Fruit fly (Drosophila melanogaster) whole organism, embryonic: ENCODE measurements around the gene CG1738.

Experiments used
- B-H1 ChIP-seq: fragments of 200-800 bp; sonication (Bioruptor generic); IDR thresholded peaks from 3 replicates; pipeline ENCODE4 v1.3.6; 2022; ENCODE audit warnings: missing biosample characterization, missing genetic modification characterization
- BEAF-32 ChIP-seq: fragments of 200-800 bp; sonication (Bioruptor generic); optimal IDR thresholded peaks from 3 replicates; lab custom pipeline; 2017; ENCODE audit warnings: missing biosample characterization, missing genetic modification characterization, mild to moderate bottlenecking, moderate library complexity, missing genetic modification reagents
- CG10654 ChIP-seq: fragments of 200-800 bp; sonication (Bioruptor generic); optimal IDR thresholded peaks from 2 replicates; lab custom pipeline; 2016; ENCODE audit warnings: missing biosample characterization, missing genetic modification characterization
- CG10979 ChIP-seq: fragments of 200-800 bp; sonication (Bioruptor generic); optimal IDR thresholded peaks from 2 replicates; lab custom pipeline; 2018; ENCODE audit warnings: missing biosample characterization, mild to moderate bottlenecking, missing genetic modification characterization, moderate library complexity
- CG11456 ChIP-seq: fragments of 200-800 bp; sonication (Bioruptor generic); IDR thresholded peaks from 3 replicates; pipeline ENCODE4 v1.3.6; 2022; ENCODE audit warnings: missing biosample characterization, missing genetic modification characterization
- CG12104 ChIP-seq: fragments of 200-800 bp; sonication (Bioruptor generic); optimal IDR thresholded peaks from 3 replicates; lab custom pipeline; 2016; ENCODE audit warnings: missing biosample characterization, missing genetic modification characterization
- CG1233 ChIP-seq: fragments of 200-800 bp; sonication (Bioruptor generic); optimal IDR thresholded peaks from 4 replicates; lab custom pipeline; 2018; ENCODE audit warnings: missing biosample characterization, mild to moderate bottlenecking, missing genetic modification characterization
- CG13624 ChIP-seq: fragments of 200-800 bp; sonication (Bioruptor generic); optimal IDR thresholded peaks from 2 replicates; lab custom pipeline; 2016; ENCODE audit warnings: missing biosample characterization, missing genetic modification characterization
- CG14050 ChIP-seq: fragments of 200-800 bp; sonication (Bioruptor generic); IDR thresholded peaks from 3 replicates; pipeline ENCODE4 v1.3.6; 2022; ENCODE audit warnings: missing biosample characterization, missing genetic modification characterization
- CG14667 ChIP-seq: fragments of 200-800 bp; sonication (Bioruptor generic); IDR thresholded peaks from 2 replicates; pipeline ENCODE4 v1.3.6; 2022; ENCODE audit warnings: missing biosample characterization, missing genetic modification characterization
- CG17328 ChIP-seq: fragments of 200-800 bp; sonication (Bioruptor generic); IDR thresholded peaks from 2 replicates; pipeline ENCODE4 v1.3.6; 2022; ENCODE audit warnings: missing biosample characterization, missing genetic modification characterization
- CG17829 ChIP-seq: fragments of 200-800 bp; optimal IDR thresholded peaks from 2 replicates; lab custom pipeline; 2019; ENCODE audit warnings: missing biosample characterization, mild to moderate bottlenecking, missing genetic modification characterization, moderate library complexity
- CG18262 ChIP-seq: fragments of 200-800 bp; optimal IDR thresholded peaks from 3 replicates; lab custom pipeline; 2019; ENCODE audit warnings: missing biosample characterization, mild to moderate bottlenecking, missing genetic modification characterization, moderate library complexity
- CG18599 ChIP-seq: fragments of 200-800 bp; sonication (Bioruptor generic); optimal IDR thresholded peaks from 3 replicates; lab custom pipeline; 2017; ENCODE audit warnings: missing biosample characterization, missing genetic modification characterization, mild to moderate bottlenecking, moderate library complexity, missing genetic modification reagents
- CG18619 ChIP-seq: fragments of 200-800 bp; sonication (Bioruptor generic); optimal IDR thresholded peaks from 3 replicates; lab custom pipeline; 2017; ENCODE audit warnings: missing biosample characterization, mild to moderate bottlenecking, missing genetic modification characterization
- CG2116 ChIP-seq: fragments of 200-800 bp; sonication (Bioruptor generic); optimal IDR thresholded peaks from 3 replicates; lab custom pipeline; 2018; ENCODE audit warnings: missing biosample characterization, mild to moderate bottlenecking, missing genetic modification characterization
- CG31388 ChIP-seq: fragments of 200-800 bp; sonication (Bioruptor generic); optimal IDR thresholded peaks from 2 replicates; lab custom pipeline; 2016; ENCODE audit warnings: missing biosample characterization, missing genetic modification characterization
- CG31441 ChIP-seq: fragments of 200-800 bp; sonication (Bioruptor generic); IDR thresholded peaks from 2 replicates; pipeline ENCODE4 v1.3.6; 2022; ENCODE audit warnings: missing biosample characterization, missing genetic modification characterization
- CG32532 ChIP-seq: fragments of 200-800 bp; sonication (Bioruptor generic); IDR thresholded peaks from 2 replicates; pipeline ENCODE4 v1.3.6; 2022; ENCODE audit warnings: missing biosample characterization, missing genetic modification characterization
- CG3407 ChIP-seq: fragments of 200-800 bp; sonication (Bioruptor generic); optimal IDR thresholded peaks from 2 replicates; lab custom pipeline; 2018; ENCODE audit warnings: missing biosample characterization, mild to moderate bottlenecking, missing genetic modification characterization
- CG4617 ChIP-seq: fragments of 200-800 bp; sonication (Bioruptor generic); optimal IDR thresholded peaks from 3 replicates; lab custom pipeline; 2016; ENCODE audit warnings: missing biosample characterization, missing genetic modification characterization, borderline replicate concordance
- CG5953 ChIP-seq: fragments of 200-800 bp; sonication (Bioruptor generic); IDR thresholded peaks from 2 replicates; pipeline ENCODE4 v1.3.6; 2022; ENCODE audit warnings: missing biosample characterization, missing genetic modification characterization
- CG9609 ChIP-seq: fragments of 200-800 bp; sonication (Bioruptor generic); optimal IDR thresholded peaks from 3 replicates; lab custom pipeline; 2016; ENCODE audit warnings: missing biosample characterization, missing genetic modification characterization
- CG9932 ChIP-seq: fragments of 200-800 bp; sonication (Bioruptor generic); IDR thresholded peaks from 2 replicates; pipeline ENCODE4 v1.3.6; 2022; ENCODE audit warnings: missing biosample characterization, missing genetic modification characterization
- Dfd ChIP-seq, 2 experiments: fragments of >200 bp; optimal IDR thresholded peaks; 2 replicates each; lab custom pipeline; 2017; ENCODE audit warnings: missing biosample characterization in 2 of 2, missing genetic modification characterization in 2 of 2
- E2f1 ChIP-seq: fragments of 200-800 bp; sonication (Bioruptor generic); IDR thresholded peaks from 2 replicates; pipeline ENCODE4 v1.3.6; 2022; ENCODE audit warnings: missing biosample characterization, missing genetic modification characterization
- E2f2 ChIP-seq: fragments of 200-800 bp; sonication (Bioruptor generic); IDR thresholded peaks from 2 replicates; pipeline ENCODE4 v1.3.6; 2022; ENCODE audit warnings: missing biosample characterization, missing genetic modification characterization
- Fer2 ChIP-seq: fragments of 200-800 bp; sonication (Bioruptor generic); optimal IDR thresholded peaks from 2 replicates; lab custom pipeline; 2018; ENCODE audit warnings: missing biosample characterization, mild to moderate bottlenecking, missing genetic modification characterization, moderate library complexity
- HLHmδ ChIP-seq: fragments of 200-800 bp; sonication (Bioruptor generic); optimal IDR thresholded peaks from 2 replicates; lab custom pipeline; 2018; ENCODE audit warnings: missing biosample characterization, mild to moderate bottlenecking, missing genetic modification characterization, moderate library complexity
- Hey ChIP-seq: fragments of 200-800 bp; sonication (Bioruptor generic); optimal IDR thresholded peaks from 3 replicates; lab custom pipeline; 2018; ENCODE audit warnings: missing biosample characterization, mild to moderate bottlenecking, missing genetic modification characterization
- MBD-R2 ChIP-seq: fragments of 200-800 bp; sonication (Bioruptor generic); IDR thresholded peaks from 2 replicates; pipeline ENCODE4 v1.3.6; 2022; ENCODE audit warnings: missing biosample characterization, missing genetic modification characterization
- Med ChIP-seq: fragments of 200-800 bp; sonication (Bioruptor generic); peaks from one replicate; lab custom pipeline; 2016; ENCODE audit warnings: missing biosample characterization, missing genetic modification characterization, mild to moderate bottlenecking, inconsistent platforms, moderate library complexity
- Ptx1 ChIP-seq: fragments of 200-800 bp; sonication (Bioruptor generic); IDR thresholded peaks from 2 replicates; pipeline ENCODE4 v1.3.6; 2022; ENCODE audit warnings: missing biosample characterization, missing genetic modification characterization
- Taf1 ChIP-seq: fragments of 200-800 bp; sonication (Bioruptor generic); IDR thresholded peaks from 2 replicates; pipeline ENCODE4 v1.3.6; 2022; ENCODE audit warnings: missing biosample characterization, missing genetic modification characterization
- Xbp1 ChIP-seq: fragments of 200-800 bp; sonication (Bioruptor generic); optimal IDR thresholded peaks from 3 replicates; lab custom pipeline; 2016; ENCODE audit warnings: missing biosample characterization, mild to moderate bottlenecking, missing genetic modification characterization
- ap ChIP-seq: fragments of 200-800 bp; sonication (Bioruptor generic); IDR thresholded peaks from 2 replicates; pipeline ENCODE4 v1.3.6; 2022; ENCODE audit warnings: missing biosample characterization, missing genetic modification characterization
- chif ChIP-seq, 2 experiments: fragments of 200-800 bp; sonication (Bioruptor generic); optimal IDR thresholded peaks; 3 replicates each; lab custom pipeline; 2016; ENCODE audit warnings: missing biosample characterization in 2 of 2, missing genetic modification characterization in 2 of 2
- ci ChIP-seq: fragments of 200-800 bp; sonication (Bioruptor generic); IDR thresholded peaks from 3 replicates; pipeline ENCODE4 v1.3.6; 2022; ENCODE audit warnings: missing biosample characterization, missing genetic modification characterization
- grau ChIP-seq: fragments of 200-800 bp; optimal IDR thresholded peaks from 3 replicates; lab custom pipeline; 2019; ENCODE audit warnings: missing biosample characterization, mild to moderate bottlenecking, missing genetic modification characterization, moderate library complexity
- knrl ChIP-seq: fragments of 200-800 bp; sonication (Bioruptor generic); IDR thresholded peaks from 3 replicates; pipeline ENCODE4 v1.3.6; 2022; ENCODE audit warnings: missing biosample characterization, missing genetic modification characterization; ENCODE audit not compliant: partially characterized antibody
- lilli ChIP-seq: fragments of 200-800 bp; sonication (Bioruptor generic); optimal IDR thresholded peaks from 3 replicates; lab custom pipeline; 2016; ENCODE audit warnings: missing biosample characterization, missing genetic modification characterization
- row ChIP-seq: fragments of 200-800 bp; sonication (Bioruptor generic); IDR thresholded peaks from 3 replicates; pipeline ENCODE4 v1.3.6; 2022; ENCODE audit warnings: missing biosample characterization, missing genetic modification characterization
- sens ChIP-seq: fragments of 200-800 bp; sonication (Bioruptor generic); peaks from one replicate; lab custom pipeline; 2016; ENCODE audit warnings: missing biosample characterization, missing genetic modification characterization
- seq ChIP-seq: fragments of 200-800 bp; sonication (Bioruptor generic); IDR thresholded peaks from 2 replicates; pipeline ENCODE4 v1.3.6; 2022; ENCODE audit warnings: missing biosample characterization, missing genetic modification characterization
- slbo ChIP-seq: fragments of 200-800 bp; sonication (Bioruptor generic); IDR thresholded peaks from 2 replicates; pipeline ENCODE4 v1.3.6; 2022; ENCODE audit warnings: missing biosample characterization, missing genetic modification characterization
- sqz ChIP-seq: fragments of 200-800 bp; sonication (Bioruptor generic); optimal IDR thresholded peaks from 3 replicates; lab custom pipeline; 2018; ENCODE audit warnings: missing biosample characterization, mild to moderate bottlenecking, missing genetic modification characterization
- stc ChIP-seq: fragments of 200-800 bp; sonication (Bioruptor generic); IDR thresholded peaks from 2 replicates; pipeline ENCODE4 v1.3.6; 2022; ENCODE audit warnings: missing biosample characterization, missing genetic modification characterization
- tin ChIP-seq: fragments of 200-800 bp; sonication (Bioruptor generic); optimal IDR thresholded peaks from 3 replicates; lab custom pipeline; 2016; ENCODE audit warnings: missing biosample characterization, missing genetic modification characterization
- tna ChIP-seq: fragments of 200-800 bp; sonication (Bioruptor generic); IDR thresholded peaks from 2 replicates; pipeline ENCODE4 v1.3.6; 2022; ENCODE audit warnings: missing biosample characterization, missing genetic modification characterization; ENCODE audit not compliant: partially characterized antibody
- wor ChIP-seq: fragments of 200-800 bp; sonication (Bioruptor generic); IDR thresholded peaks from 2 replicates; pipeline ENCODE4 v1.3.6; 2022; ENCODE audit warnings: missing biosample characterization, missing genetic modification characterization
- yki ChIP-seq: fragments of >200 bp; optimal IDR thresholded peaks from 3 replicates; lab custom pipeline; 2018

CG1738 gene

DNA sequence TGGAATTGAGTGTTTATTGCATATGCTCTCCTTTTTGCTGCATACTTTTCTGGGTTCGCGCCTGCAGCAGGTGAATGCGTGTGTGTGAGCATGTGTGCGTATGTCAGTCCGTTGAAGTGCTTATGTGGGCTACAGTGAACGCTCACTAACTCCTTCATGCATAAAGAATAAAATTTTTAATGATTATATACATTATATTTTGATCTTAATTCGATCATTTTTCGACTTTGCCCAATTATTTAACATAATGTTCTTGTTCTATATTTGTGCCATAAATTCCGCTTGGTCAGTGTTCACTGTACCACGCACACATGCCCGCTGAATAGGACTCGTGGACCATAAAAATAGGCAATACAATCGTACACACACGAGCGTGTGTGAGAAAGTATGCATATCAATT is 21.9 kb downstream of the CG1738 start (continued):
- TF ChIP-seq Dfd (GFP tag; optimal IDR thresholded peaks at IDR 0.05; lab: Kevin White, UChicago) (peak in 1 of 2 experiments; percentile 5), CG3407 (GFP tag; lab: Kevin White, UChicago) (no peak), CG12104 (no peak), B-H1 (GFP tag; lab: Robert Waterston, UW) (0 out of 3 replicates have a peak, but pooled peaks have one; percentile 10), Hey (tag; lab: Kevin White, UChicago) (no peak), E2f1 (GFP tag; lab: Robert Waterston, UW) (no peak), CG9932 (GFP tag; lab: Robert Waterston, UW) (peak; percentile 64), MBD-R2 (GFP tag; lab: Robert Waterston, UW) (0 out of 2 replicates have a peak, but pooled peaks have one; percentile 19), sqz (GFP tag; lab: Kevin White, UChicago) (no peak), CG31388 (GFP tag; lab: Kevin White, UChicago) (no peak), chif (GFP tag; optimal IDR thresholded peaks at IDR 0.05; lab: Kevin White, UChicago) (peak in 1 of 2 experiments; percentile 3), CG10654 (GFP tag; lab: Kevin White, UChicago) (no peak), CG5953 (GFP tag; lab: Robert Waterston, UW) (0 out of 2 replicates have a peak, but pooled peaks have one; percentile 11), tna (GFP tag; lab: Robert Waterston, UW) (no peak), HLHmδ (no peak), seq (peak; percentile 28; the same call in 1 of the 2 replicates), tin (GFP tag; lab: Kevin White, UChicago) (no peak), CG2116 (no peak), CG14050 (GFP tag; lab: Robert Waterston, UW) (peak; percentile 39; the same call in 1 of the 3 replicates), CG14667 (GFP tag; lab: Robert Waterston, UW) (0 out of 2 replicates have a peak, but pooled peaks have one; percentile 29), wor (GFP tag; lab: Robert Waterston, UW) (no peak), Med (GFP tag; lab: Kevin White, UChicago) (peak; percentile 74), E2f2 (GFP tag; lab: Robert Waterston, UW) (peak; percentile 9; the same call in 1 of the 2 replicates), CG1233 (GFP tag; lab: Kevin White, UChicago) (no peak), CG31441 (0 out of 2 replicates have a peak, but pooled peaks have one; percentile 10), CG17829 (tag; lab: Kevin White, UChicago) (no peak), CG18619 (GFP tag; lab: Kevin White, UChicago) (no peak), CG9609 (GFP tag; lab: Kevin White, UChicago) (no peak), CG18599 (GFP tag; lab: Kevin White, UChicago) (peak; percentile 15), CG32532 (GFP tag; lab: Robert Waterston, UW) (peak; percentile 57), CG17328 (GFP tag; lab: Robert Waterston, UW) (peak; percentile 39; the same call in 1 of the 2 replicates), row (GFP tag; lab: Robert Waterston, UW) (peak; percentile 64), grau (tag; lab: Kevin White, UChicago) (peak; percentile 74), ap (0 out of 2 replicates have a peak, but pooled peaks have one; percentile 15), Xbp1 (peak; percentile 6), CG18262 (tag; lab: Kevin White, UChicago) (peak; percentile 28), stc (GFP tag; lab: Robert Waterston, UW) (peak; percentile 35; the same call in 1 of the 2 replicates), BEAF-32 (GFP tag; lab: Kevin White, UChicago) (no peak), lilli (GFP tag; lab: Kevin White, UChicago) (peak; percentile 30), slbo (GFP tag; lab: Robert Waterston, UW) (peak; percentile 60), yki (no peak), CG4617 (GFP tag; lab: Kevin White, UChicago) (no peak), Taf1 (peak; percentile 54; the same call in 1 of the 2 replicates), Ptx1 (GFP tag; lab: Robert Waterston, UW) (peak; percentile 52; the same call in 1 of the 2 replicates), Fer2 (tag; lab: Kevin White, UChicago) (no peak), CG11456 (0 out of 3 replicates have a peak, but pooled peaks have one; percentile 47), knrl (GFP tag; lab: Robert Waterston, UW) (no peak), CG13624 (GFP tag; lab: Kevin White, UChicago) (no peak), ci (GFP tag; lab: Robert Waterston, UW) (0 out of 3 replicates have a peak, but pooled peaks have one; percentile 21), sens (GFP tag; lab: Kevin White, UChicago) (peak; percentile 79), CG10979 (tag; lab: Kevin White, UChicago) (peak; percentile 19)
